Fruit fly (Drosophila melanogaster) whole organism, wandering third instar larva: Measurements from ENCODE around the gene mex1.

Experiments
- CG32264 ChIP-seq: fragments of 200-800 bp; sonication (Bioruptor generic); optimal IDR thresholded peaks from 2 replicates; lab custom pipeline; 2016; ENCODE audit warnings: missing biosample characterization, missing genetic modification characterization
- CrebA ChIP-seq: fragments of 200-800 bp; sonication (Bioruptor generic); optimal IDR thresholded peaks from 2 replicates; lab custom pipeline; 2016; ENCODE audit warnings: missing biosample characterization, mild to moderate bottlenecking, missing genetic modification characterization, borderline replicate concordance
- Dfd ChIP-seq: fragments of >200 bp; optimal IDR thresholded peaks from 2 replicates; lab custom pipeline; 2017; ENCODE audit warnings: missing biosample characterization, missing genetic modification characterization
- GATAd ChIP-seq: sonication (Bioruptor generic); optimal IDR thresholded peaks from 2 replicates; lab custom pipeline; 2016; ENCODE audit warnings: missing biosample characterization, missing genetic modification characterization
- HLH106 ChIP-seq: fragments of 200-800 bp; optimal IDR thresholded peaks from 3 replicates; lab custom pipeline; 2019; ENCODE audit warnings: missing biosample characterization, mild to moderate bottlenecking, missing genetic modification characterization, moderate library complexity
- Hr78 ChIP-seq: fragments of >200 bp; optimal IDR thresholded peaks from 2 replicates; lab custom pipeline; 2017; ENCODE audit warnings: missing biosample characterization, missing genetic modification characterization
- Jra ChIP-seq: sonication (Bioruptor generic); optimal IDR thresholded peaks from 2 replicates; lab custom pipeline; 2016; ENCODE audit warnings: missing biosample characterization, missing genetic modification characterization
- Myc ChIP-seq: fragments of >200 bp; optimal IDR thresholded peaks from 2 replicates; lab custom pipeline; 2017
- Sp1 ChIP-seq: fragments of 200-800 bp; sonication (Bioruptor generic); optimal IDR thresholded peaks from 3 replicates; lab custom pipeline; 2019; ENCODE audit warnings: missing biosample characterization, mild to moderate bottlenecking, missing genetic modification characterization, moderate library complexity
- fru ChIP-seq: fragments of 200-800 bp; sonication (Bioruptor generic); optimal IDR thresholded peaks from 3 replicates; lab custom pipeline; 2016; ENCODE audit warnings: missing biosample characterization, mild to moderate bottlenecking, missing genetic modification characterization
- psq ChIP-seq: fragments of 200-800 bp; sonication (Bioruptor generic); optimal IDR thresholded peaks from 3 replicates; lab custom pipeline; 2017; ENCODE audit warnings: missing biosample characterization, mild to moderate bottlenecking, missing genetic modification characterization, moderate library complexity
- rgr ChIP-seq: fragments of 200-800 bp; sonication (Bioruptor generic); optimal IDR thresholded peaks from 3 replicates; lab custom pipeline; 2016; ENCODE audit warnings: missing biosample characterization, mild to moderate bottlenecking, missing genetic modification characterization

DNA sequence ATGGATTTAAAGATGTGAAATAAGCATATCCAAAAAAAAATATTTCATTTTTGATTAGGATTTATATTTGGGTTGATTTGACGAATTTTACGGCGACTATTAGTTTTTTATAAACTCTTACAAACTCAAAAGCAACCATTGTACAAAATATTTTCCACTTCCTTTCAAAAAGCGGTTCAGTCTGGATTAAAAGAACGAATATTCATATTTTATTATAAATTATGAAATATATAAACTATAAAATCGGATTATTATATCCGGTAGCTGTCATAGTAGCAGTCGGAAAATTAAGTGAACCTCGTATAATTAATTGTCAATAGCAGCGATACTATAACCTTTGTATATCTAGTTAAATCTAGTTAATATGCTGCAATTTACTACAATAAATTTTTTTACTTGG lies 23.9 kb downstream of the mex1 start, which contains the start of gene CG12355:
- no peak for TF ChIP-seq GATAd (GFP tag; lab: Kevin White, UChicago)
- no peak for TF ChIP-seq CG32264 (GFP tag; lab: Kevin White, UChicago)
- TF ChIP-seq psq (GFP tag; lab: Kevin White, UChicago), result no peak
- no peak for TF ChIP-seq Sp1
- no peak for TF ChIP-seq Myc (lab: Kevin White, UChicago)
- no peak for TF ChIP-seq fru (GFP tag; lab: Kevin White, UChicago)
- no peak for TF ChIP-seq Hr78
- no peak for TF ChIP-seq rgr (GFP tag; lab: Kevin White, UChicago)
- no peak for TF ChIP-seq Dfd (GFP tag; lab: Kevin White, UChicago)
- no peak for TF ChIP-seq CrebA (GFP tag; lab: Kevin White, UChicago)
- TF ChIP-seq HLH106 (tag; lab: Kevin White, UChicago), result no peak
- no peak for TF ChIP-seq Jra
